Fruit fly (Drosophila melanogaster): ENCODE measurements around the gene CG8664.
A peak's percentile ranks its signal among the peaks of the same experiment; 100 is the strongest.

CG8664 gene

dm6 chrX:17294979-17295378 lies 12.5 kb upstream of the CG8664 start (continued):
- no peak for TF ChIP-seq pfk (GFP tag; optimal IDR thresholded peaks at IDR 0.05)
- peak; percentile 55; the same call in 1 of the 4 replicates for TF ChIP-seq chinmo (GFP tag; IDR thresholded peaks at IDR 0.05; ENCODE audit: partially characterized antibody)
- TF ChIP-seq prd (optimal IDR thresholded peaks at IDR 0.05), result no peak
- peak; percentile 42; the same call in 2 of the 3 replicates for TF ChIP-seq prd (GFP tag; IDR thresholded peaks at IDR 0.05)
- no peak for TF ChIP-seq CG1792 (GFP tag; optimal IDR thresholded peaks at IDR 0.05)
- TF ChIP-seq Mrtf (GFP tag; IDR thresholded peaks at IDR 0.05), result 0 out of 3 replicates have a peak, but pooled peaks have one; percentile 37
- TF ChIP-seq CG10654 (GFP tag; optimal IDR thresholded peaks at IDR 0.05), result no peak
- TF ChIP-seq Med (GFP tag), result peak; percentile 54
- TF ChIP-seq hkb (optimal IDR thresholded peaks at IDR 0.05), result no peak
- 0 out of 2 replicates have a peak, but pooled peaks have one; percentile 14 for TF ChIP-seq hkb (GFP tag; IDR thresholded peaks at IDR 0.05)
- TF ChIP-seq CG7839 (tag; optimal IDR thresholded peaks at IDR 0.05), result no peak
- no peak for TF ChIP-seq CG10979 (tag; optimal IDR thresholded peaks at IDR 0.05)
- 0 out of 2 replicates have a peak, but pooled peaks have one; percentile 11 for TF ChIP-seq CG4404 (GFP tag; IDR thresholded peaks at IDR 0.05)
- TF ChIP-seq CoRest (tag; optimal IDR thresholded peaks at IDR 0.05), result peak; percentile 12
- TF ChIP-seq CG2678 (tag; optimal IDR thresholded peaks at IDR 0.05), result peak; percentile 18
- TF ChIP-seq lab (GFP tag; optimal IDR thresholded peaks at IDR 0.05), result peak; percentile 4
- peak; percentile 24 for TF ChIP-seq CG7556 (GFP tag; optimal IDR thresholded peaks at IDR 0.05)

- TF ChIP-seq bsh (GFP tag; optimal IDR thresholded peaks at IDR 0.05), result no peak
- no peak for TF ChIP-seq Trl (optimal IDR thresholded peaks at IDR 0.05)
- peak; percentile 24 for TF ChIP-seq Trl (GFP tag; optimal IDR thresholded peaks at IDR 0.05)
- peak; percentile 29; the same call in 1 of the 2 replicates for TF ChIP-seq HLH3B (GFP tag; IDR thresholded peaks at IDR 0.05)
- TF ChIP-seq CG12219 (GFP tag; optimal IDR thresholded peaks at IDR 0.05), result peak; percentile 14
- peak; percentile 62 for TF ChIP-seq sd (tag; optimal IDR thresholded peaks at IDR 0.05)
- peak; percentile 10 for TF ChIP-seq salm (tag; optimal IDR thresholded peaks at IDR 0.05)
- TF ChIP-seq Sox102F (GFP tag; optimal IDR thresholded peaks at IDR 0.05), result peak; percentile 2
- peak; percentile 11 for TF ChIP-seq grn (GFP tag; optimal IDR thresholded peaks at IDR 0.05)
- TF ChIP-seq emc (GFP tag; optimal IDR thresholded peaks at IDR 0.05), result no peak
- TF ChIP-seq cg (GFP tag; optimal IDR thresholded peaks at IDR 0.05), result no peak
- 0 out of 3 replicates have a peak, but pooled peaks have one; percentile 3 for TF ChIP-seq row (GFP tag; IDR thresholded peaks at IDR 0.05)
- peak; percentile 42 for TF ChIP-seq CrebB (tag; optimal IDR thresholded peaks at IDR 0.05)
- no peak for TF ChIP-seq CG10565 (GFP tag; optimal IDR thresholded peaks at IDR 0.05)
- TF ChIP-seq CG1603 (tag; optimal IDR thresholded peaks at IDR 0.05), result peak; percentile 12
- peak; percentile 21 for TF ChIP-seq Vsx1 (GFP tag; optimal IDR thresholded peaks at IDR 0.05)
- peak; percentile 47 for TF ChIP-seq caup (GFP tag; optimal IDR thresholded peaks at IDR 0.05; ENCODE audit: severe bottlenecking)
- TF ChIP-seq CG13296 (GFP tag; optimal IDR thresholded peaks at IDR 0.05), result peak; percentile 34
- no peak for TF ChIP-seq Dfd (GFP tag; optimal IDR thresholded peaks at IDR 0.05)
- TF ChIP-seq CG31388 (GFP tag; optimal IDR thresholded peaks at IDR 0.05), result no peak
- no peak for TF ChIP-seq Tbp (GFP tag; optimal IDR thresholded peaks at IDR 0.05)
- peak; percentile 20 for TF ChIP-seq Hmr (GFP tag; optimal IDR thresholded peaks at IDR 0.05)
- TF ChIP-seq CG15601 (tag; optimal IDR thresholded peaks at IDR 0.05), result no peak
- peak; percentile 37 for TF ChIP-seq CG5180 (GFP tag; optimal IDR thresholded peaks at IDR 0.05)
- TF ChIP-seq H15 (GFP tag; IDR thresholded peaks at IDR 0.05), result no peak
- peak; percentile 0 for TF ChIP-seq CG2875 (GFP tag; optimal IDR thresholded peaks at IDR 0.05)
- peak; percentile 23 for TF ChIP-seq CG34376 (GFP tag; optimal IDR thresholded peaks at IDR 0.05)
- peak; percentile 7 for TF ChIP-seq odd (GFP tag; optimal IDR thresholded peaks at IDR 0.05)
- no peak for TF ChIP-seq dm (GFP tag; optimal IDR thresholded peaks at IDR 0.05)
- TF ChIP-seq Mes4 (GFP tag; optimal IDR thresholded peaks at IDR 0.05), result peak; percentile 16
- 0 out of 3 replicates have a peak, but pooled peaks have one; percentile 40 for TF ChIP-seq otp (GFP tag; IDR thresholded peaks at IDR 0.05)
- TF ChIP-seq bigmax (GFP tag; optimal IDR thresholded peaks at IDR 0.05), result peak; percentile 10
These were observed 11.8 kb upstream of the CG8664 start for dm6 chrX:17294169-17294833.
